Worm (Caenorhabditis elegans): ENCODE measurements around the gene dyn-1.

Gene dyn-1

ce11 chrX:15616443-15616842, 47.8 kb downstream of the dyn-1 start, which contains the start of gene ergi-3:
Gene ergi-3, minus strand, starts transcription at chrX:15616753.
- TF ChIP-seq nhr-43 (tag; optimal IDR thresholded peaks at IDR 0.05; ENCODE audit: poor library complexity, severe bottlenecking) (no peak), nhr-25 (tag; optimal IDR thresholded peaks at IDR 0.05) (peak; percentile 75), nfya-1 (tag; optimal IDR thresholded peaks at IDR 0.05; ENCODE audit: insufficient read depth) (peak; percentile 77), elt-3 (tag; optimal IDR thresholded peaks at IDR 0.05) (peak in 1 of 3 experiments; percentile 47), nhr-237 (tag; optimal IDR thresholded peaks at IDR 0.05) (no peak), egl-5 (tag; optimal IDR thresholded peaks at IDR 0.05) (peak; percentile 77), jun-1 (tag; optimal IDR thresholded peaks at IDR 0.05) (peak; percentile 50), elt-2 (tag; optimal IDR thresholded peaks at IDR 0.05) (peak; percentile 45), pqm-1 (tag; optimal IDR thresholded peaks at IDR 0.05) (no peak), eor-1 (tag; optimal IDR thresholded peaks at IDR 0.05) (no peak), pha-4 (tag; optimal IDR thresholded peaks at IDR 0.05) (peak; percentile 82), nhr-23 (tag; optimal IDR thresholded peaks at IDR 0.05) (peak; percentile 60), nhr-12 (tag; optimal IDR thresholded peaks at IDR 0.05) (no peak), sea-2 (GFP tag; optimal IDR thresholded peaks at IDR 0.05) (no peak), snpc-4 (tag; optimal IDR thresholded peaks at IDR 0.05) (peak; percentile 68), nhr-11 (tag; optimal IDR thresholded peaks at IDR 0.05) (no peak), lin-39 (tag; optimal IDR thresholded peaks at IDR 0.05) (peak; percentile 88), lin-15B (tag; optimal IDR thresholded peaks at IDR 0.05) (peak; percentile 78)

ce11 chrX:15617168-15617567, 48.5 kb downstream of the dyn-1 start:
- no peak for TF ChIP-seq R02D3.7 (tag; optimal IDR thresholded peaks at IDR 0.05)
- no peak for TF ChIP-seq elt-3 (tag; optimal IDR thresholded peaks at IDR 0.05)
- TF ChIP-seq ceh-9 (tag; optimal IDR thresholded peaks at IDR 0.05) = no peak
- TF ChIP-seq nhr-67 (tag; optimal IDR thresholded peaks at IDR 0.05) = no peak
- TF ChIP-seq nhr-28 (tag; optimal IDR thresholded peaks at IDR 0.05) = no peak
- TF ChIP-seq nfya-1 (tag; optimal IDR thresholded peaks at IDR 0.05; ENCODE audit: insufficient read depth) = peak; percentile 38
- no peak for TF ChIP-seq tbx-2 (tag; optimal IDR thresholded peaks at IDR 0.05)
- peak; percentile 54 for TF ChIP-seq pha-4 (tag; optimal IDR thresholded peaks at IDR 0.05)
- no peak for TF ChIP-seq lin-15B (tag; optimal IDR thresholded peaks at IDR 0.05)
- TF ChIP-seq ztf-4 (tag; optimal IDR thresholded peaks at IDR 0.05) = no peak
- TF ChIP-seq snpc-4 (tag; optimal IDR thresholded peaks at IDR 0.05) = no peak
- TF ChIP-seq sea-2 (GFP tag; optimal IDR thresholded peaks at IDR 0.05) = no peak
- TF ChIP-seq daf-12 (tag; optimal IDR thresholded peaks at IDR 0.05) = no peak
- no peak for TF ChIP-seq nhr-43 (tag; optimal IDR thresholded peaks at IDR 0.05; ENCODE audit: poor library complexity, severe bottlenecking)
- no peak for TF ChIP-seq nhr-77 (tag; optimal IDR thresholded peaks at IDR 0.05)
- TF ChIP-seq lsy-12 (tag; optimal IDR thresholded peaks at IDR 0.05) = no peak
- TF ChIP-seq ZK546.5 (tag; optimal IDR thresholded peaks at IDR 0.05) = no peak
- TF ChIP-seq lin-39 (tag; optimal IDR thresholded peaks at IDR 0.05) = peak; percentile 58
- TF ChIP-seq egl-27 (tag; optimal IDR thresholded peaks at IDR 0.05) = no peak
- TF ChIP-seq nhr-12 (tag; optimal IDR thresholded peaks at IDR 0.05) = no peak
- no peak for TF ChIP-seq eor-1 (tag; optimal IDR thresholded peaks at IDR 0.05)
- TF ChIP-seq zag-1 (tag; optimal IDR thresholded peaks at IDR 0.05) = no peak
- no peak for TF ChIP-seq elt-1 (tag; optimal IDR thresholded peaks at IDR 0.05)
- TF ChIP-seq ama-1 (optimal IDR thresholded peaks at IDR 0.05) = no peak
- no peak for TF ChIP-seq egl-5 (tag; optimal IDR thresholded peaks at IDR 0.05)
- TF ChIP-seq elt-2 (tag; optimal IDR thresholded peaks at IDR 0.05) = peak; percentile 9
- no peak for TF ChIP-seq nhr-237 (tag; optimal IDR thresholded peaks at IDR 0.05)
- TF ChIP-seq jun-1 (tag; optimal IDR thresholded peaks at IDR 0.05) = no peak
- TF ChIP-seq fos-1 (tag; optimal IDR thresholded peaks at IDR 0.05) = no peak
- TF ChIP-seq mdl-1 (tag; optimal IDR thresholded peaks at IDR 0.05) = no peak
- TF ChIP-seq fkh-10 (GFP tag; optimal IDR thresholded peaks at IDR 0.05) = no peak

- TF ChIP-seq tbx-2 (tag; optimal IDR thresholded peaks at IDR 0.05) (no peak), nfya-1 (tag; optimal IDR thresholded peaks at IDR 0.05; ENCODE audit: insufficient read depth) (peak; percentile 2), mml-1 (tag; optimal IDR thresholded peaks at IDR 0.05) (no peak), skn-1 (tag; optimal IDR thresholded peaks at IDR 0.05) (no peak), hmg-11 (tag; optimal IDR thresholded peaks at IDR 0.05) (no peak), ztf-4 (tag; optimal IDR thresholded peaks at IDR 0.05) (no peak), ceh-28 (tag; optimal IDR thresholded peaks at IDR 0.05) (no peak), daf-12 (tag; optimal IDR thresholded peaks at IDR 0.05) (no peak), ceh-9 (tag; optimal IDR thresholded peaks at IDR 0.05) (no peak), lsy-12 (tag; optimal IDR thresholded peaks at IDR 0.05) (peak; percentile 16), lin-39 (tag; optimal IDR thresholded peaks at IDR 0.05) (no peak), nhr-43 (tag; optimal IDR thresholded peaks at IDR 0.05; ENCODE audit: poor library complexity, severe bottlenecking) (peak; percentile 19), nhr-11 (tag; optimal IDR thresholded peaks at IDR 0.05) (no peak), nhr-12 (tag; optimal IDR thresholded peaks at IDR 0.05) (no peak), elt-2 (tag; optimal IDR thresholded peaks at IDR 0.05) (peak; percentile 26), nhr-23 (tag; optimal IDR thresholded peaks at IDR 0.05) (no peak), pqm-1 (tag; optimal IDR thresholded peaks at IDR 0.05) (no peak), zag-1 (tag; optimal IDR thresholded peaks at IDR 0.05) (no peak), jun-1 (tag; optimal IDR thresholded peaks at IDR 0.05) (no peak), unc-62 (GFP tag; optimal IDR thresholded peaks at IDR 0.05) (no peak)
Observed at ce11 chrX:15619273-15619672, 50.6 kb downstream of the dyn-1 start.

Data from whole organism, L3 larva.